Fruit fly (Drosophila melanogaster): ENCODE results near the gene CG15357.

CG15357 gene

DNA sequence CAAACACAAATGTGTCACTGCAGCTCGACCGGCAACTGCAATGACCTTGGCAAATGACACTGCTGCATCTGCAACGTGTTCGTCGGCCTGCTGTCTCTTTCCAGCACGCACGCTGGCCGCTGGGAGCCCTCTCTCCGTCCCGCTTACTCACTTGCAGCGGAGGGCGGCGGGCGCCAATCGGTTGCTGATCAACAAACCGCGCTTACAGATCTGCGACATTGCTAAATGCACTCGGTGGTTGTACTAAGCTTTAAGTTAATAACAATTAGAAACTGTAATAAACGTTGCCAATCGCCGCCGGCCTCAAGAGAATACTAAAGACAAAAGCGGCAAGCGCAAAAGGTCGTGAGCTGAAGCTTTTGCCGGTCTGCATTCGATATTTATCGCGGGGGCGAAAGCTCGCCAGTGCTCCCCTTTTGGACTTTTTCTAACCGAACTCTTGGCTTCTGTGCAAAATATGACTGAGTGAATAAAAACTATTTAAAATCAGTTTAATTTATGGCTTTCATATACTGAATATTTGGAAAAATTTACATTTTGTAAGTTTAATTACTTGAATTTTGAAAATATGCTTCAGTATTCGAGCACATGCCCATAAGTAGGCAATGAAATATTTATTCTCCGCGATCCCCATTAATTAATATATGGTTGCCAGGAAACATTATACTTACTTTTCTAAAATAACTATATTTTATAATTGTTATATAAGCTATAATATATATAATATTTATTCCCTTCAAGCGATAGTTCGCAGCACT is 42.1 kb upstream of the CG15357 start, which contains the start of gene Got2 (continued):
- peak; percentile 17 for TF ChIP-seq nmo (GFP tag; optimal IDR thresholded peaks at IDR 0.05)
- TF ChIP-seq disco-r (GFP tag; optimal IDR thresholded peaks at IDR 0.05), result no peak
- no peak for TF ChIP-seq CG13296 (GFP tag; optimal IDR thresholded peaks at IDR 0.05)
- no peak for TF ChIP-seq Usf (GFP tag; optimal IDR thresholded peaks at IDR 0.05)
- TF ChIP-seq Hand (GFP tag; optimal IDR thresholded peaks at IDR 0.05), result no peak
- TF ChIP-seq CG12942 (GFP tag; optimal IDR thresholded peaks at IDR 0.05), result no peak
- peak; percentile 25 for TF ChIP-seq CG31365 (tag; optimal IDR thresholded peaks at IDR 0.05)
- TF ChIP-seq ro (GFP tag; IDR thresholded peaks at IDR 0.05), result no peak
- TF ChIP-seq CG7987 (GFP tag; optimal IDR thresholded peaks at IDR 0.05), result no peak
- TF ChIP-seq CG10959 (GFP tag; IDR thresholded peaks at IDR 0.05), result no peak
- TF ChIP-seq CG3838 (GFP tag; optimal IDR thresholded peaks at IDR 0.05), result no peak
- no peak for TF ChIP-seq gsb-n (tag; optimal IDR thresholded peaks at IDR 0.05)
- no peak for TF ChIP-seq CG17802 (tag; optimal IDR thresholded peaks at IDR 0.05)
- no peak for TF ChIP-seq stwl (tag; optimal IDR thresholded peaks at IDR 0.05)
- no peak for TF ChIP-seq CG4820 (GFP tag; optimal IDR thresholded peaks at IDR 0.05)
- TF ChIP-seq fd3F (GFP tag; optimal IDR thresholded peaks at IDR 0.05), result no peak
- no peak for TF ChIP-seq CG3065 (GFP tag; optimal IDR thresholded peaks at IDR 0.05)
- no peak for TF ChIP-seq CG1792 (GFP tag; optimal IDR thresholded peaks at IDR 0.05)
- no peak for TF ChIP-seq Bdp1 (GFP tag; optimal IDR thresholded peaks at IDR 0.05)
- TF ChIP-seq tin (GFP tag; optimal IDR thresholded peaks at IDR 0.05), result no peak
- TF ChIP-seq CG1832 (GFP tag; optimal IDR thresholded peaks at IDR 0.05), result peak; percentile 74
- TF ChIP-seq Max (GFP tag; optimal IDR thresholded peaks at IDR 0.05), result no peak
- no peak for TF ChIP-seq trem (tag; optimal IDR thresholded peaks at IDR 0.05)
- no peak for TF ChIP-seq en (GFP tag; optimal IDR thresholded peaks at IDR 0.05)
- no peak for TF ChIP-seq CG2889 (GFP tag; IDR thresholded peaks at IDR 0.05)
- peak; percentile 28 for TF ChIP-seq zfh2 (GFP tag; optimal IDR thresholded peaks at IDR 0.05)
- TF ChIP-seq pum (GFP tag; optimal IDR thresholded peaks at IDR 0.05), result no peak
- TF ChIP-seq D19B (GFP tag; optimal IDR thresholded peaks at IDR 0.05), result no peak
- peak; percentile 75 for TF ChIP-seq ato (GFP tag; IDR thresholded peaks at IDR 0.05; ENCODE audit: partially characterized antibody)
- TF ChIP-seq unc-4 (GFP tag; IDR thresholded peaks at IDR 0.05; ENCODE audit: partially characterized antibody), result peak; percentile 84
- no peak for TF ChIP-seq CG18262 (tag; optimal IDR thresholded peaks at IDR 0.05)
- no peak for TF ChIP-seq eyg (GFP tag; optimal IDR thresholded peaks at IDR 0.05)
- peak; percentile 62 for TF ChIP-seq CG9932 (GFP tag; IDR thresholded peaks at IDR 0.05)
- peak; percentile 78 for TF ChIP-seq vnd (GFP tag; IDR thresholded peaks at IDR 0.05; ENCODE audit: partially characterized antibody)
- TF ChIP-seq salm (tag; optimal IDR thresholded peaks at IDR 0.05), result no peak
- TF ChIP-seq gcm (GFP tag; optimal IDR thresholded peaks at IDR 0.05), result no peak
- TF ChIP-seq CG10979 (tag; optimal IDR thresholded peaks at IDR 0.05), result no peak
- no peak for TF ChIP-seq CG15479 (GFP tag; optimal IDR thresholded peaks at IDR 0.05)
- no peak for TF ChIP-seq tap (tag; optimal IDR thresholded peaks at IDR 0.05)
- no peak for TF ChIP-seq Awh (GFP tag; IDR thresholded peaks at IDR 0.05)
- no peak for TF ChIP-seq CG18476 (GFP tag; optimal IDR thresholded peaks at IDR 0.05)
- TF ChIP-seq peb (GFP tag; IDR thresholded peaks at IDR 0.05), result no peak
- peak; percentile 84 for TF ChIP-seq Scr (GFP tag; IDR thresholded peaks at IDR 0.05; ENCODE audit: partially characterized antibody)
- TF ChIP-seq Sry-β (GFP tag; optimal IDR thresholded peaks at IDR 0.05), result peak; percentile 91
- TF ChIP-seq psq (GFP tag; optimal IDR thresholded peaks at IDR 0.05), result no peak
- peak; percentile 78 for TF ChIP-seq CG16813 (GFP tag; IDR thresholded peaks at IDR 0.05; ENCODE audit: partially characterized antibody)
- peak; percentile 13 for TF ChIP-seq CG6854 (GFP tag; optimal IDR thresholded peaks at IDR 0.05)
- no peak for TF ChIP-seq trh (GFP tag; optimal IDR thresholded peaks at IDR 0.05)
- peak; percentile 2 for TF ChIP-seq cato (GFP tag; optimal IDR thresholded peaks at IDR 0.05; ENCODE audit: borderline replicate concordance)
